Worm (Caenorhabditis elegans) whole organism, late embryonic: ENCODE data around the gene F52E1.5.

Source experiments
- C38D4.7 ChIP-seq: fragments of 200-800 bp; sonication (Bioruptor generic); optimal IDR thresholded peaks from 2 replicates; lab custom pipeline; 2018; ENCODE audit warnings: mild to moderate bottlenecking, missing genetic modification characterization, moderate library complexity, missing compliant biosample characterization
- F13H6.1 ChIP-seq: sonication (generic microtip); optimal IDR thresholded peaks from 2 replicates; lab custom pipeline; 2016; ENCODE audit warnings: missing genetic modification characterization, missing compliant biosample characterization
- K02D7.2 ChIP-seq: sonication (generic microtip); optimal IDR thresholded peaks from 2 replicates; lab custom pipeline; 2017; ENCODE audit warnings: mild to moderate bottlenecking, missing genetic modification characterization, missing compliant biosample characterization
- K09A11.1 ChIP-seq: sonication (generic microtip); optimal IDR thresholded peaks from 2 replicates; lab custom pipeline; 2017; ENCODE audit warnings: antibody characterized with exemption, mild to moderate bottlenecking, missing genetic modification characterization, missing compliant biosample characterization; ENCODE audit not compliant: insufficient read depth
- Y22D7AL.16 ChIP-seq: sonication (generic microtip); optimal IDR thresholded peaks from 2 replicates; lab custom pipeline; 2016; ENCODE audit warnings: missing genetic modification characterization, missing compliant biosample characterization
- ahr-1 ChIP-seq: sonication (generic microtip); optimal IDR thresholded peaks from 2 replicates; lab custom pipeline; 2016; ENCODE audit warnings: missing genetic modification characterization, missing compliant biosample characterization
- ama-1 ChIP-seq: fragments of 150-350 bp; optimal IDR thresholded peaks from 2 replicates; lab custom pipeline; 2014
- ceh-14 ChIP-seq: sonication (generic microtip); optimal IDR thresholded peaks from 2 replicates; lab custom pipeline; 2016; ENCODE audit warnings: missing genotype, missing genetic modification characterization, missing compliant biosample characterization
- ceh-18 ChIP-seq: sonication (generic microtip); optimal IDR thresholded peaks from 2 replicates; lab custom pipeline; 2016; ENCODE audit warnings: missing genetic modification characterization, missing compliant biosample characterization
- ceh-19 ChIP-seq: fragments of 200-800 bp; sonication (Bioruptor generic); optimal IDR thresholded peaks from 2 replicates; lab custom pipeline; 2018; ENCODE audit warnings: mild to moderate bottlenecking, missing genetic modification characterization, missing compliant biosample characterization
- ceh-2 ChIP-seq: sonication (generic microtip); optimal IDR thresholded peaks from 2 replicates; lab custom pipeline; 2016; ENCODE audit warnings: missing genotype, missing genetic modification characterization, missing compliant biosample characterization
- ceh-30 ChIP-seq: fragments of 150-350 bp; optimal IDR thresholded peaks from 2 replicates; lab custom pipeline; 2014; ENCODE audit warnings: missing biosample characterization, missing genetic modification characterization
- ceh-48 ChIP-seq: sonication (generic microtip); optimal IDR thresholded peaks from 2 replicates; lab custom pipeline; 2016; ENCODE audit warnings: missing genetic modification characterization, inconsistent platforms, missing compliant biosample characterization
- ceh-9 ChIP-seq: sonication (generic microtip); optimal IDR thresholded peaks from 2 replicates; lab custom pipeline; 2016; ENCODE audit warnings: mild to moderate bottlenecking, missing genetic modification characterization, inconsistent platforms, missing compliant biosample characterization
- elt-2 ChIP-seq: sonication (generic microtip); optimal IDR thresholded peaks from 2 replicates; lab custom pipeline; 2016; ENCODE audit warnings: missing genetic modification reagents, missing genetic modification characterization, missing compliant biosample characterization
- elt-4 ChIP-seq: sonication (generic microtip); optimal IDR thresholded peaks from 2 replicates; lab custom pipeline; 2016; ENCODE audit warnings: missing genetic modification characterization, missing compliant biosample characterization
- fax-1 ChIP-seq: sonication (generic microtip); optimal IDR thresholded peaks from 2 replicates; lab custom pipeline; 2016; ENCODE audit warnings: missing genotype, missing genetic modification characterization, missing compliant biosample characterization
- gmeb-2 ChIP-seq: sonication (generic microtip); optimal IDR thresholded peaks from 2 replicates; lab custom pipeline; 2016; ENCODE audit warnings: missing genetic modification characterization, inconsistent platforms, missing compliant biosample characterization
- hlh-30 ChIP-seq: sonication (generic microtip); optimal IDR thresholded peaks from 2 replicates; lab custom pipeline; 2017; ENCODE audit warnings: antibody characterized with exemption, missing genetic modification characterization, missing compliant biosample characterization; ENCODE audit not compliant: insufficient read depth
- lin-11 ChIP-seq: fragments of 200-800 bp; sonication (Bioruptor generic); optimal IDR thresholded peaks from 2 replicates; lab custom pipeline; 2018; ENCODE audit warnings: mild to moderate bottlenecking, missing genetic modification characterization, missing compliant biosample characterization
- madf-2 ChIP-seq: sonication (generic microtip); optimal IDR thresholded peaks from 2 replicates; lab custom pipeline; 2017; ENCODE audit warnings: missing genetic modification characterization, missing compliant biosample characterization
- npax-4 ChIP-seq: sonication (generic microtip); optimal IDR thresholded peaks from 2 replicates; lab custom pipeline; 2016; ENCODE audit warnings: missing genetic modification characterization, missing compliant biosample characterization
- odd-2 ChIP-seq: sonication (generic microtip); optimal IDR thresholded peaks from 2 replicates; lab custom pipeline; 2017; ENCODE audit warnings: antibody characterized with exemption, mild to moderate bottlenecking, missing genetic modification characterization, missing compliant biosample characterization
- pag-3 ChIP-seq: sonication (generic microtip); optimal IDR thresholded peaks from 2 replicates; lab custom pipeline; 2016; ENCODE audit warnings: missing compliant biosample characterization, missing genetic modification characterization, borderline replicate concordance
- pat-9 ChIP-seq: fragments of 200-800 bp; sonication (Bioruptor generic); optimal IDR thresholded peaks from 2 replicates; lab custom pipeline; 2018; ENCODE audit warnings: mild to moderate bottlenecking, missing genetic modification characterization, moderate library complexity, missing compliant biosample characterization
- pax-1 ChIP-seq: fragments of 150-350 bp; optimal IDR thresholded peaks from 2 replicates; lab custom pipeline; 2014; ENCODE audit warnings: missing biosample characterization, missing genetic modification characterization
- pha-4 ChIP-seq: fragments of 150-350 bp; optimal IDR thresholded peaks from 2 replicates; lab custom pipeline; 2018; ENCODE audit warnings: missing biosample characterization, missing genetic modification reagents, missing genetic modification characterization
- pqm-1 ChIP-seq: sonication (generic microtip); optimal IDR thresholded peaks from 2 replicates; lab custom pipeline; 2016; ENCODE audit warnings: missing genetic modification characterization, missing compliant biosample characterization
- pros-1 ChIP-seq: fragments of 150-350 bp; optimal IDR thresholded peaks from 2 replicates; lab custom pipeline; 2014; ENCODE audit warnings: missing biosample characterization, missing genetic modification reagents, missing genetic modification characterization
- rnt-1 ChIP-seq: sonication (generic microtip); optimal IDR thresholded peaks from 2 replicates; lab custom pipeline; 2016; ENCODE audit warnings: missing genetic modification characterization, missing compliant biosample characterization
- sdc-2 ChIP-seq: sonication (generic microtip); optimal IDR thresholded peaks from 2 replicates; lab custom pipeline; 2016; ENCODE audit warnings: missing genotype, missing genetic modification characterization, missing compliant biosample characterization
- syd-9 ChIP-seq: sonication (generic microtip); optimal IDR thresholded peaks from 2 replicates; lab custom pipeline; 2016; ENCODE audit warnings: mild to moderate bottlenecking, missing genetic modification characterization, moderate library complexity, missing compliant biosample characterization
- tbx-2 ChIP-seq: sonication (generic microtip); optimal IDR thresholded peaks from 2 replicates; lab custom pipeline; 2016; ENCODE audit warnings: missing genetic modification characterization, missing compliant biosample characterization
- tbx-7 ChIP-seq: sonication (generic microtip); optimal IDR thresholded peaks from 2 replicates; lab custom pipeline; 2016; ENCODE audit warnings: missing genotype, missing genetic modification characterization, missing compliant biosample characterization
- unc-86 ChIP-seq: sonication (generic microtip); optimal IDR thresholded peaks from 2 replicates; lab custom pipeline; 2016; ENCODE audit warnings: missing genetic modification characterization, missing compliant biosample characterization
- zip-5 ChIP-seq: sonication (generic microtip); optimal IDR thresholded peaks from 2 replicates; lab custom pipeline; 2016; ENCODE audit warnings: missing genetic modification characterization, missing compliant biosample characterization
- ztf-16 ChIP-seq: sonication (generic microtip); optimal IDR thresholded peaks from 2 replicates; lab custom pipeline; 2017; ENCODE audit warnings: missing genetic modification characterization, missing compliant biosample characterization

The F52E1.5 gene

DNA sequence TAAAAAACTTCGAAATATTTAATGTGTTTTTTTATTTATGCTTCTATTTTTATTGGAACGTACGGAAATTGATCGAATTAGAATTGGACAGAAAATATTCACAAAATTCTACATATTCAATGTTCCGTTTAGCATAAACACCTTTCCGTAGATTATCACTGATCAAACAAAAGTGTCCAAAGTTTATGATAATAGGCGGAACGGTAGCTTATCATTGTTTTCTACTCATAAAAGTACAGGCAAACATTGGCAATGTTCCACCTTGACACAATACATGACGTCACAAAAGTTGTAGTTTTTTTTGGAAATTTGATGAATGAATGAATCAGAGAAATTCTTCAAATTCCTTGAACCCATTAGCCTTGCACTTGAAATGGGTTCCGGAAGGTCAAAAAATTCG is 24.6 kb downstream of the F52E1.5 start:
- TF ChIP-seq elt-2 (tag; lab: Kevin White, UChicago) (peak; percentile 7), pqm-1 (tag; lab: Kevin White, UChicago) (no peak), ceh-14 (tag; lab: Kevin White, UChicago) (no peak)

DNA sequence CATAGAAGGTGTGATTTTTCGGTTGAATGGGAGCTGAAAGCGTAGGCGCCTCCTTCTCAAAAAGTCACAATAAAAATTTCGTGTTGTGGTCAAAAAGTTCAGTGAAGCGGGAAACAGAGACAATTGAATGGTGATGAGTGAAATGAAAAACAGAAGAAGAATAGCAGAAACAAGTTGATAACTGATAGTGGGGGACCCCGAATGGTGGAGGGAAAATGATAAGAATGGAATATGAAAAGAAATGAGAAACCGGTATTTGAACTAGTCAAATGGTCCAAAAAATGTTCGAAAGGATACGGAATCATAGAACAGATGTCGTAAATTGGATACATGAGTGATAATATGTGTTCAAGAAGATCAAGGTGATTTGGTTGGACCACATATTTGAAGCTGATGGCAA is 25.0 kb downstream of the F52E1.5 start:
- TF ChIP-seq ama-1 (lab: Kevin White, UChicago) (no peak), npax-4 (tag; lab: Kevin White, UChicago) (no peak), sdc-2 (tag; lab: Kevin White, UChicago) (no peak), tbx-7 (no peak), ceh-19 (GFP tag; lab: Kevin White, UChicago) (no peak), ztf-16 (no peak), K09A11.1 (tag; lab: Kevin White, UChicago) (no peak), F13H6.1 (tag; lab: Kevin White, UChicago) (no peak), ceh-9 (tag; lab: Kevin White, UChicago) (no peak), ceh-18 (tag; lab: Kevin White, UChicago) (no peak), fax-1 (tag; lab: Kevin White, UChicago) (no peak), lin-11 (tag; lab: Kevin White, UChicago) (no peak), odd-2 (tag; lab: Kevin White, UChicago) (no peak), pag-3 (tag; lab: Kevin White, UChicago) (no peak)
- TF ChIP-seq, all 69 proteins: peak for 0

DNA sequence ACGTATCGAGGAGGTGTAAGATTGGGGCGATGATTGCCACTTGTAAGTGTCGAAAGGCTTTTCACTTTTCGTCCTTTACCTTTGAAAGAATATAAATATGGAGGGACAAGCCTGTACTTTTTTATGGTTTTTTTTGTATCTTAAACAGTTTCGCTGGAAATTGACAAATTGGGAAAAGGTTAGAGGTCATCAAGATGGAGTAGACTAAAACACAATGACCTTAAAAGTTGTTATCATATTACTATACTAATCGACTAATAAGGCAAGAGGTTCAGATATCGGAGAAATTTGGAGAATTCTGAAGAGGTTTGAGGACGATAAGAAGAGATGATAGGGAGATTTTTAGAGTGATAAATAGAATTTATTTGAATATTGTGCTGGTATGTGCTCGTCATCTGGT is 26.8 kb downstream of the F52E1.5 start:
- TF ChIP-seq ceh-18 (tag; lab: Kevin White, UChicago), result no peak
- peak; percentile 56 for TF ChIP-seq elt-2 (tag; lab: Kevin White, UChicago)
- TF ChIP-seq C38D4.7 (GFP tag; lab: Kevin White, UChicago), result no peak
- no peak for TF ChIP-seq Y22D7AL.16
- no peak for TF ChIP-seq pqm-1 (tag; lab: Kevin White, UChicago)

DNA sequence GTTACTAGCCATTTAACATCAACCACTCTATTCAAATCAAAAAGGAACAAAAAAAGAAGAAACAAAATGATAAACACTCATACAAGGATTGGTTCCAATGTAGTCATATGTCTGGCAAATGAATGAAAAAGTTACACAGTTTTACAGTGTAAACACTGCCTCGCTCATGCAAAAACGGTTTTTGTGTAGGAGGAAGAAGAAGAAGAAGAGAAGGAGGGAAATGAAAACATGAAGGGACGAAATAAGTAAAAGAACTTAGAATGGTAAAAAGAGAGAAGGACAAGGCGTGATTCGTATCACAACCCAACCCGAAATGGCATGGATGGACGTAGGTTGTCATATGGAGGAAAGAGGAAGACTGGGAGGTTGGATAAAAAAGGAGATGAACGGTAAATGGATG is 27.6 kb downstream of the F52E1.5 start:
- TF ChIP-seq tbx-2, result no peak
- no peak for TF ChIP-seq pat-9 (tag; lab: Kevin White, UChicago)
- TF ChIP-seq pax-1, result no peak
- no peak for TF ChIP-seq K02D7.2 (tag; lab: Kevin White, UChicago)
- TF ChIP-seq pros-1 (tag; lab: Kevin White, UChicago), result no peak
- TF ChIP-seq pqm-1 (tag; lab: Kevin White, UChicago), result no peak
- no peak for TF ChIP-seq sdc-2 (tag; lab: Kevin White, UChicago)
- TF ChIP-seq hlh-30 (tag; lab: Kevin White, UChicago), result no peak
- no peak for TF ChIP-seq unc-86 (tag; lab: Kevin White, UChicago)
- no peak for TF ChIP-seq ceh-9 (tag; lab: Kevin White, UChicago)

DNA sequence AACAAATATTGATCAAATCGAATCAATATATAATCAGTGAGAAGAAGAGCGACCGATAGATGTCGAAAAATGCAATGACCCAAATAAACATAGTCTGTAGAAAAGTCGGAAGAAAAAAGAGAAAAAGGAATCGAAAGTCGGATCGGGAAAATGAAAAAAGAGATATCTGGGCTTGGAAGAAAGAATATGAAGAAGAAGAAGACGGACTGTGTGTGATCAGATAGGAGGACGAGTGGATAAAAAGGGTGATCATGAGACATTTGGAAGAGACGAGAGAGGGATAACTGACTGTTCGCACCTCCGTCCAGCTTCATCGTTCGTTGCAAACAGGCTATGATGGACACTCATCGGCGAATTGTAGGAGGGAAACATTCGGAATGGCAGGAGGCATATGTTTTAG is 30.3 kb downstream of the F52E1.5 start:
- no peak for TF ChIP-seq pax-1
- no peak for TF ChIP-seq ceh-30 (tag; lab: Kevin White, UChicago)
- TF ChIP-seq ama-1 (lab: Kevin White, UChicago), result no peak
- no peak for TF ChIP-seq pha-4 (tag; lab: Kevin White, UChicago)
- TF ChIP-seq pat-9 (tag; lab: Kevin White, UChicago), result no peak
- no peak for TF ChIP-seq zip-5
- no peak for TF ChIP-seq madf-2 (tag; lab: Kevin White, UChicago)
- no peak for TF ChIP-seq pqm-1 (tag; lab: Kevin White, UChicago)
- no peak for TF ChIP-seq rnt-1
- no peak for TF ChIP-seq gmeb-2 (tag; lab: Kevin White, UChicago)
- no peak for TF ChIP-seq ahr-1 (tag; lab: Kevin White, UChicago)
- TF ChIP-seq C38D4.7 (GFP tag; lab: Kevin White, UChicago), result no peak
- TF ChIP-seq ceh-48 (tag; lab: Kevin White, UChicago), result no peak
- TF ChIP-seq tbx-7, result no peak
- TF ChIP-seq elt-4, result no peak
- no peak for TF ChIP-seq ceh-2 (tag; lab: Kevin White, UChicago)
- no peak for TF ChIP-seq syd-9 (tag; lab: Kevin White, UChicago)
- no peak for TF ChIP-seq ztf-16
- no peak for TF ChIP-seq ceh-18 (tag; lab: Kevin White, UChicago)
